Worm (Caenorhabditis elegans) whole organism, young adult: ENCODE data around the gene D2023.1.

Experiments
- D2030.7 ChIP-seq: fragments of 200-800 bp; sonication (Bioruptor generic); IDR thresholded peaks from 2 replicates; pipeline ENCODE4 v1.3.6; 2022; ENCODE audit warnings: missing genetic modification reagents, missing genetic modification characterization, missing compliant biosample characterization
- F22D6.2 ChIP-seq: sonication (generic microtip); optimal IDR thresholded peaks from 2 replicates; lab custom pipeline; 2016; ENCODE audit warnings: mild to moderate bottlenecking, missing genetic modification characterization, missing compliant biosample characterization
- F57A8.1 ChIP-seq: fragments of 200-800 bp; sonication (Bioruptor generic); optimal IDR thresholded peaks from 2 replicates; lab custom pipeline; 2018; ENCODE audit warnings: mild to moderate bottlenecking, missing genetic modification characterization, moderate library complexity, missing compliant biosample characterization
- aptf-2 ChIP-seq: fragments of 200-800 bp; sonication (Bioruptor generic); conservative IDR thresholded peaks from 2 replicates; pipeline ENCODE4 v1.3.6; 2022; ENCODE audit warnings: missing genetic modification reagents, missing genetic modification characterization, missing compliant biosample characterization
- attf-3 ChIP-seq: fragments of 200-800 bp; sonication (Bioruptor generic); conservative IDR thresholded peaks from 2 replicates; pipeline ENCODE4 v1.3.6; 2022; ENCODE audit warnings: missing genetic modification reagents, missing genetic modification characterization, missing compliant biosample characterization
- ceh-79 ChIP-seq: sonication (generic microtip); optimal IDR thresholded peaks from 2 replicates; lab custom pipeline; 2017; ENCODE audit warnings: mild to moderate bottlenecking, missing genetic modification characterization, missing compliant biosample characterization
- dox-1 ChIP-seq: fragments of 200-800 bp; sonication (Bioruptor generic); IDR thresholded peaks from 2 replicates; pipeline ENCODE4 v1.3.6; 2022; ENCODE audit warnings: missing genetic modification reagents, missing genetic modification characterization, missing compliant biosample characterization
- dpff-1 ChIP-seq: sonication (generic microtip); optimal IDR thresholded peaks from 2 replicates; lab custom pipeline; 2017; ENCODE audit warnings: mild to moderate bottlenecking, missing genetic modification characterization, missing compliant biosample characterization
- egl-18 ChIP-seq: fragments of 200-800 bp; sonication (Bioruptor generic); IDR thresholded peaks from 2 replicates; pipeline ENCODE4 v1.3.6; 2022; ENCODE audit warnings: missing genetic modification reagents, missing genetic modification characterization, missing compliant biosample characterization
- let-607 ChIP-seq, 2 experiments: fragments of 200-800 bp in 1 of 2; sonication (Bioruptor generic) in 1 of 2; sonication (generic microtip) in 1 of 2; optimal IDR thresholded peaks; 2 replicates each; lab custom pipeline; 2016 to 2018; ENCODE audit warnings: mild to moderate bottlenecking in 2 of 2, missing compliant biosample characterization in 2 of 2, missing genetic modification characterization in 2 of 2, moderate library complexity in 2 of 2, missing genotype in 1 of 2
- lin-40 ChIP-seq: sonication (generic microtip); optimal IDR thresholded peaks from 2 replicates; lab custom pipeline; 2016; ENCODE audit warnings: missing genetic modification characterization, mild to moderate bottlenecking, missing compliant biosample characterization, missing genotype, missing genetic modification reagents
- nhr-80 ChIP-seq: sonication (generic microtip); optimal IDR thresholded peaks from 2 replicates; lab custom pipeline; 2016; ENCODE audit warnings: missing genetic modification characterization, missing compliant biosample characterization
- unc-62 ChIP-seq: fragments of 150-350 bp; optimal IDR thresholded peaks from 2 replicates; lab custom pipeline; 2014; ENCODE audit warnings: missing biosample characterization, missing genetic modification reagents, missing genetic modification characterization

- TF ChIP-seq aptf-2 (no peak), unc-62 (GFP tag; lab: Kevin White, UChicago) (no peak), egl-18 (GFP tag; lab: Robert Waterston, UW) (no peak), ceh-79 (no peak), dox-1 (GFP tag; lab: Robert Waterston, UW) (no peak), dpff-1 (tag; lab: Kevin White, UChicago) (no peak), nhr-80 (tag; lab: Kevin White, UChicago) (no peak), F22D6.2 (tag; lab: Kevin White, UChicago) (no peak), let-607 (tag; optimal IDR thresholded peaks at IDR 0.05; lab: Kevin White, UChicago) (no peak), D2030.7 (GFP tag; lab: Robert Waterston, UW) (no peak), F57A8.1 (GFP tag; lab: Kevin White, UChicago) (no peak), attf-3 (GFP tag; lab: Robert Waterston, UW) (no peak), lin-40 (tag; lab: Kevin White, UChicago) (no peak)
Observed at ce11 chrV:11818064-11818463, 28.7 kb downstream of the D2023.1 start.
